Worm (Caenorhabditis elegans) whole organism, L4 larva: ENCODE measurements around the gene isy-1.

ENCODE experiments used
- F10B5.3 ChIP-seq: sonication (generic microtip); optimal IDR thresholded peaks from 2 replicates; lab custom pipeline; 2016; ENCODE audit warnings: mild to moderate bottlenecking, missing genetic modification characterization, missing compliant biosample characterization
- F26F4.8 ChIP-seq: fragments of 200-800 bp; sonication (Bioruptor generic); conservative IDR thresholded peaks from 2 replicates; pipeline ENCODE4 v1.3.6; 2022; ENCODE audit warnings: missing genetic modification characterization, missing compliant biosample characterization
- F49E8.2 ChIP-seq: sonication (generic microtip); optimal IDR thresholded peaks from 2 replicates; lab custom pipeline; 2016; ENCODE audit warnings: missing compliant biosample characterization, mild to moderate bottlenecking, missing genetic modification characterization, borderline replicate concordance
- Y105C5A.15 ChIP-seq: fragments of 200-800 bp; sonication (Bioruptor generic); IDR thresholded peaks from 2 replicates; pipeline ENCODE4 v1.3.6; 2022; ENCODE audit warnings: missing genetic modification characterization, missing compliant biosample characterization
- Y48G9A.11 ChIP-seq: fragments of 200-800 bp; sonication (Bioruptor generic); IDR thresholded peaks from 2 replicates; pipeline ENCODE4 v1.3.6; 2022; ENCODE audit warnings: missing genetic modification reagents, missing genetic modification characterization, missing compliant biosample characterization
- Y75B8A.6 ChIP-seq: fragments of 200-800 bp; sonication (Bioruptor generic); IDR thresholded peaks from 2 replicates; pipeline ENCODE4 v1.3.6; 2022; ENCODE audit warnings: missing genetic modification reagents, missing genetic modification characterization, missing compliant biosample characterization
- ZK337.2 ChIP-seq: fragments of 200-800 bp; sonication (Bioruptor generic); IDR thresholded peaks from 2 replicates; pipeline ENCODE4 v1.3.6; 2022; ENCODE audit warnings: missing genetic modification reagents, missing genetic modification characterization, missing compliant biosample characterization
- aha-1 ChIP-seq: fragments of 150-350 bp; peaks from one replicate; lab custom pipeline; 2014; ENCODE audit warnings: missing biosample characterization, missing genetic modification characterization
- ama-1 ChIP-seq: fragments of 150-350 bp; optimal IDR thresholded peaks from 2 replicates; lab custom pipeline; 2014; ENCODE audit warnings: inconsistent platforms, mixed read lengths
- ceh-20 ChIP-seq: fragments of 200-800 bp; sonication (Bioruptor generic); IDR thresholded peaks from 2 replicates; pipeline ENCODE4 v1.3.6; 2022; ENCODE audit warnings: missing genetic modification reagents, missing genetic modification characterization, missing compliant biosample characterization
- ceh-44 ChIP-seq: fragments of 200-800 bp; sonication (Bioruptor generic); IDR thresholded peaks from 2 replicates; pipeline ENCODE4 v1.3.6; 2022; ENCODE audit warnings: missing genetic modification reagents, missing genetic modification characterization, missing compliant biosample characterization
- ceh-62 ChIP-seq: sonication (generic microtip); optimal IDR thresholded peaks from 2 replicates; lab custom pipeline; 2017; ENCODE audit warnings: missing biosample characterization, missing genetic modification characterization
- cey-2 ChIP-seq: sonication (generic microtip); optimal IDR thresholded peaks from 3 replicates; lab custom pipeline; 2017; ENCODE audit warnings: missing genetic modification characterization, mild to moderate bottlenecking, missing compliant biosample characterization, antibody characterized with exemption, borderline replicate concordance; ENCODE audit not compliant: insufficient read depth
- ctbp-1 ChIP-seq: fragments of 200-800 bp; sonication (Bioruptor generic); IDR thresholded peaks from 2 replicates; pipeline ENCODE4 v1.3.6; 2022; ENCODE audit warnings: missing genetic modification reagents, missing genetic modification characterization, missing compliant biosample characterization
- dmd-8 ChIP-seq: fragments of 200-800 bp; sonication (Bioruptor generic); IDR thresholded peaks from 2 replicates; pipeline ENCODE4 v1.3.6; 2022; ENCODE audit warnings: missing genetic modification characterization, missing compliant biosample characterization
- dpl-1 ChIP-seq: fragments of 150-350 bp; optimal IDR thresholded peaks from 2 replicates; lab custom pipeline; 2014; ENCODE audit warnings: missing biosample characterization, missing genetic modification reagents, missing genetic modification characterization
- fkh-10 ChIP-seq: fragments of 150-350 bp; optimal IDR thresholded peaks from 2 replicates; lab custom pipeline; 2014; ENCODE audit warnings: missing biosample characterization, missing genetic modification reagents, missing genetic modification characterization
- fos-1 ChIP-seq: fragments of 150-350 bp; optimal IDR thresholded peaks from 2 replicates; lab custom pipeline; 2014; ENCODE audit warnings: missing biosample characterization, missing genetic modification characterization
- gei-8 ChIP-seq: fragments of 200-800 bp; sonication (Bioruptor generic); optimal IDR thresholded peaks from 2 replicates; lab custom pipeline; 2018; ENCODE audit warnings: mild to moderate bottlenecking, missing genetic modification characterization, missing compliant biosample characterization
- hif-1 ChIP-seq, 2 experiments: sonication (generic microtip); optimal IDR thresholded peaks; 2 replicates each; lab custom pipeline; 2016 to 2017; ENCODE audit warnings: missing compliant biosample characterization in 2 of 2, missing genetic modification characterization in 2 of 2, missing genetic modification reagents in 2 of 2, missing genotype in 2 of 2, mild to moderate bottlenecking in 1 of 2
- hmg-1.1 ChIP-seq: fragments of 200-800 bp; sonication (Bioruptor generic); IDR thresholded peaks from 2 replicates; pipeline ENCODE4 v1.3.6; 2022; ENCODE audit warnings: missing genetic modification reagents, missing genetic modification characterization, missing compliant biosample characterization
- lim-7 ChIP-seq: fragments of 200-800 bp; sonication (Bioruptor generic); IDR thresholded peaks from 2 replicates; pipeline ENCODE4 v1.3.6; 2022; ENCODE audit warnings: missing genetic modification characterization, missing compliant biosample characterization
- lin-13 ChIP-seq: fragments of 150-350 bp; optimal IDR thresholded peaks from 2 replicates; lab custom pipeline; 2014; ENCODE audit warnings: missing biosample characterization, missing genetic modification reagents, missing genetic modification characterization
- lin-39 ChIP-seq: fragments of 150-350 bp; optimal IDR thresholded peaks from 2 replicates; lab custom pipeline; 2014; ENCODE audit warnings: missing biosample characterization, missing genetic modification reagents, missing genetic modification characterization
- lir-3 ChIP-seq: sonication (generic microtip); optimal IDR thresholded peaks from 2 replicates; lab custom pipeline; 2016; ENCODE audit warnings: mild to moderate bottlenecking, missing genetic modification characterization, missing compliant biosample characterization
- madf-5 ChIP-seq, 2 experiments: fragments of 200-800 bp; sonication (Bioruptor generic); IDR thresholded peaks; 2 replicates each; pipeline ENCODE4 v1.3.6; 2022; ENCODE audit warnings: missing compliant biosample characterization in 2 of 2, missing genetic modification characterization in 2 of 2
- mes-2 ChIP-seq: sonication (generic microtip); optimal IDR thresholded peaks from 2 replicates; lab custom pipeline; 2016; ENCODE audit warnings: missing genotype, mild to moderate bottlenecking, missing genetic modification characterization, missing compliant biosample characterization; ENCODE audit not compliant: poor library complexity, severe bottlenecking
- mxl-2 ChIP-seq: fragments of 200-800 bp; sonication (Bioruptor generic); conservative IDR thresholded peaks from 2 replicates; pipeline ENCODE4 v1.3.6; 2022; ENCODE audit warnings: missing genetic modification reagents, missing genetic modification characterization, missing compliant biosample characterization
- nhr-10 ChIP-seq: fragments of 150-350 bp; optimal IDR thresholded peaks from 2 replicates; lab custom pipeline; 2014; ENCODE audit warnings: missing biosample characterization, missing genetic modification characterization
- nhr-102 ChIP-seq: sonication (generic microtip); optimal IDR thresholded peaks from 2 replicates; lab custom pipeline; 2016; ENCODE audit warnings: mild to moderate bottlenecking, missing genetic modification characterization, moderate library complexity, missing compliant biosample characterization
- nhr-11 ChIP-seq: fragments of 150-350 bp; optimal IDR thresholded peaks from 2 replicates; lab custom pipeline; 2014; ENCODE audit warnings: missing biosample characterization, missing genetic modification characterization
- nhr-25 ChIP-seq: sonication (generic microtip); optimal IDR thresholded peaks from 2 replicates; lab custom pipeline; 2017; ENCODE audit warnings: missing genetic modification characterization, mild to moderate bottlenecking, missing compliant biosample characterization, antibody characterized with exemption, moderate library complexity, borderline replicate concordance; ENCODE audit not compliant: insufficient read depth
- nhr-48 ChIP-seq: sonication (generic microtip); optimal IDR thresholded peaks from 2 replicates; lab custom pipeline; 2016; ENCODE audit warnings: mild to moderate bottlenecking, missing genetic modification characterization, missing compliant biosample characterization
- pqm-1 ChIP-seq: sonication (generic microtip); optimal IDR thresholded peaks from 2 replicates; lab custom pipeline; 2017; ENCODE audit warnings: missing biosample characterization, missing genetic modification characterization
- sdz-12 ChIP-seq: fragments of 200-800 bp; sonication (Bioruptor generic); optimal IDR thresholded peaks from 2 replicates; lab custom pipeline; 2018; ENCODE audit warnings: mild to moderate bottlenecking, missing genetic modification characterization, missing compliant biosample characterization
- snpc-1.2 ChIP-seq: fragments of 200-800 bp; sonication (Bioruptor generic); IDR thresholded peaks from 2 replicates; pipeline ENCODE4 v1.3.6; 2022; ENCODE audit warnings: missing genetic modification reagents, missing genetic modification characterization, missing compliant biosample characterization
- snpc-4 ChIP-seq: fragments of 150-350 bp; optimal IDR thresholded peaks from 2 replicates; lab custom pipeline; 2014; ENCODE audit warnings: missing biosample characterization, missing genetic modification characterization
- tra-1 ChIP-seq: fragments of 200-800 bp; sonication (Bioruptor generic); IDR thresholded peaks from 2 replicates; pipeline ENCODE4 v1.3.6; 2022; ENCODE audit warnings: missing genetic modification reagents, missing genetic modification characterization, missing compliant biosample characterization
- unc-130 ChIP-seq: sonication (generic microtip); optimal IDR thresholded peaks from 2 replicates; lab custom pipeline; 2016; ENCODE audit warnings: missing genetic modification reagents, missing genetic modification characterization, missing compliant biosample characterization
- unc-39 ChIP-seq: sonication (generic microtip); optimal IDR thresholded peaks from 2 replicates; lab custom pipeline; 2017; ENCODE audit warnings: missing biosample characterization, missing genetic modification characterization
- unc-62 ChIP-seq, 3 experiments: fragments of 150-350 bp in 1 of 3; sonication (generic microtip); optimal IDR thresholded peaks in 2 of 3; peaks in 1 of 3; 1 replicate in 1 of 3; 2 replicates in 2 of 3; lab custom pipeline; 2014 to 2017; ENCODE audit warnings: missing biosample characterization in 3 of 3, missing genetic modification characterization in 3 of 3, missing genetic modification reagents in 3 of 3, missing genotype in 1 of 3
- vab-7 ChIP-seq: fragments of 200-800 bp; sonication (Bioruptor generic); IDR thresholded peaks from 2 replicates; pipeline ENCODE4 v1.3.6; 2022; ENCODE audit warnings: missing genetic modification reagents, missing genetic modification characterization, missing compliant biosample characterization
- zip-2 ChIP-seq: fragments of 150-350 bp; optimal IDR thresholded peaks from 2 replicates; lab custom pipeline; 2014; ENCODE audit warnings: missing biosample characterization, missing genetic modification characterization
- ztf-11 ChIP-seq: fragments of 150-350 bp; optimal IDR thresholded peaks from 2 replicates; lab custom pipeline; 2014; ENCODE audit warnings: missing biosample characterization, missing genetic modification characterization
- ztf-7 ChIP-seq: fragments of 150-350 bp; optimal IDR thresholded peaks from 2 replicates; lab custom pipeline; 2014; ENCODE audit warnings: missing biosample characterization, missing genetic modification characterization

Gene isy-1

ce11 chrV:11034748-11035147 lies 34.2 kb upstream of the isy-1 start, which contains the start of gene pptr-2:
Gene pptr-2 (minus strand): TSS chrV:11034931.
- TF ChIP-seq ceh-20 (GFP tag; lab: Robert Waterston, UW): 0 out of 2 replicates have a peak, but pooled peaks have one; percentile 39
- TF ChIP-seq nhr-11 (tag; lab: Kevin White, UChicago): peak; percentile 58
- TF ChIP-seq aha-1 (tag; lab: Kevin White, UChicago): no peak
- no peak for TF ChIP-seq madf-5 (GFP tag; IDR thresholded peaks at IDR 0.05; lab: Robert Waterston, UW)
- TF ChIP-seq unc-62 (GFP tag; optimal IDR thresholded peaks at IDR 0.05 in 1 of 2; lab: Kevin White, UChicago): peak in 1 of 2 experiments; percentile 74
- no peak for TF ChIP-seq unc-62 (tag; optimal IDR thresholded peaks at IDR 0.05; lab: Kevin White, UChicago)
- no peak for TF ChIP-seq dpl-1 (GFP tag; lab: Kevin White, UChicago)
- TF ChIP-seq, all 104 proteins: peak for 3

DNA sequence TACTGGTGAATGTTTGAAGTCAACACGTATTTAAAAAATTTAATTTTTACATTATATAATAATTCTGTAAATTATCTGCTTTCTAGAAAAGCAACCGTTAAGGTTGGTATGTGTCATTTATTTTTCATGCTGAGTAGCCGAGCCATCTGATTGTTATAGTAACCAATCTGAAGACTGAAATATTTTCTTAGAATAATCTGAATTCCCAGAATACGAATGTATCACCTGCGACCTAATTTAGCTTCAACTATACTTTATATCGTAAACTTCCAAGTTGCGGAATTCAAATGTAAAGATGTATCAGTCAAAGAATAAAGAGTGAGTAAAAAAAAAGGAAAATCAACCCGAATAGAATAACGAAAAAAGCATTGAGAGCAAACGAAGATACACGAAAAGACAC lies 32.7 kb upstream of the isy-1 start:
- TF ChIP-seq aha-1 (tag; lab: Kevin White, UChicago): peak; percentile 72
- peak; percentile 11 for TF ChIP-seq fkh-10
- TF ChIP-seq mxl-2 (GFP tag; lab: Robert Waterston, UW): no peak

ce11 chrV:11030675-11031074 lies 30.2 kb upstream of the isy-1 start:
- TF ChIP-seq unc-62 (GFP tag; optimal IDR thresholded peaks at IDR 0.05 in 1 of 2; lab: Kevin White, UChicago): peak in 1 of 2 experiments; percentile 93
- no peak for TF ChIP-seq unc-62 (tag; optimal IDR thresholded peaks at IDR 0.05; lab: Kevin White, UChicago)
- TF ChIP-seq ceh-44: no peak
- TF ChIP-seq lir-3 (tag; lab: Kevin White, UChicago): no peak

ce11 chrV:11029309-11029708 lies 28.8 kb upstream of the isy-1 start:
- TF ChIP-seq lir-3 (tag; lab: Kevin White, UChicago) (no peak), Y75B8A.6 (GFP tag; lab: Robert Waterston, UW) (no peak), lin-39 (tag; lab: Kevin White, UChicago) (no peak), snpc-4 (tag; lab: Kevin White, UChicago) (no peak), mes-2 (peak; percentile 97), ceh-62 (tag; lab: Kevin White, UChicago) (no peak), nhr-25 (tag; lab: Kevin White, UChicago) (no peak), ctbp-1 (GFP tag; lab: Robert Waterston, UW) (no peak), sdz-12 (no peak), F49E8.2 (tag; lab: Kevin White, UChicago) (peak; percentile 27), vab-7 (GFP tag; lab: Robert Waterston, UW) (no peak), lim-7 (GFP tag; lab: Robert Waterston, UW) (no peak), nhr-10 (tag; lab: Kevin White, UChicago) (no peak), nhr-48 (tag; lab: Kevin White, UChicago) (no peak), ZK337.2 (GFP tag; lab: Robert Waterston, UW) (0 out of 2 replicates have a peak, but pooled peaks have one; percentile 53), zip-2 (no peak), dpl-1 (GFP tag; lab: Kevin White, UChicago) (peak; percentile 95), ztf-7 (tag; lab: Kevin White, UChicago) (no peak), ztf-11 (tag; lab: Kevin White, UChicago) (no peak), ama-1 (no peak), hif-1 (tag; optimal IDR thresholded peaks at IDR 0.05; lab: Kevin White, UChicago) (peak in 1 of 2 experiments; percentile 82), unc-130 (peak; percentile 88), hmg-1.1 (GFP tag; lab: Robert Waterston, UW) (no peak), F26F4.8 (GFP tag; lab: Robert Waterston, UW) (no peak), nhr-102 (tag; lab: Kevin White, UChicago) (no peak), lin-13 (GFP tag; lab: Kevin White, UChicago) (no peak), unc-39 (tag; lab: Kevin White, UChicago) (no peak), fos-1 (no peak), gei-8 (GFP tag; lab: Kevin White, UChicago) (no peak), F10B5.3 (no peak), Y48G9A.11 (GFP tag; lab: Robert Waterston, UW) (no peak), tra-1 (GFP tag; lab: Robert Waterston, UW) (no peak), cey-2 (tag; lab: Kevin White, UChicago) (no peak), Y105C5A.15 (GFP tag; lab: Robert Waterston, UW) (no peak), pqm-1 (tag; lab: Kevin White, UChicago) (no peak), snpc-1.2 (GFP tag; lab: Robert Waterston, UW) (no peak), dmd-8 (no peak)
